Fruit fly (Drosophila melanogaster): Measurements from ENCODE around the gene ppk28.
A peak's percentile ranks its signal among the peaks of the same experiment; 100 is the strongest.

The ppk28 gene

dm6 chrX:16782175-16782916 is 23.5 kb upstream of the ppk28 start:
- no peak for TF ChIP-seq CTCF (optimal IDR thresholded peaks at IDR 0.05)

- TF ChIP-seq CG8478 (optimal IDR thresholded peaks at IDR 0.05) (no peak), CTCF (optimal IDR thresholded peaks at IDR 0.05) (no peak)
These were observed 22.6 kb upstream of the ppk28 start, which contains the start of gene if for dm6 chrX:16783141-16783715. Gene if (minus strand): TSS chrX:16783434.

- TF ChIP-seq CG8478 (optimal IDR thresholded peaks at IDR 0.05) (no peak), CTCF (optimal IDR thresholded peaks at IDR 0.05) (peak in 1 of 2 experiments; percentile 31)
These were observed 22.1 kb upstream of the ppk28 start, which contains the start of gene mRpL22 for dm6 chrX:16783743-16784142. Gene mRpL22 (plus strand): TSS chrX:16783933.

dm6 chrX:16786860-16787415 is 18.9 kb upstream of the ppk28 start, which contains the start of the genes CG9609 and Sap30:
Gene CG9609 (minus strand): TSS chrX:16787008.
Gene Sap30 (plus strand): TSS chrX:16787283.
- TF ChIP-seq CG8478 (optimal IDR thresholded peaks at IDR 0.05), result no peak

- TF ChIP-seq CG8478 (optimal IDR thresholded peaks at IDR 0.05) (no peak), CTCF (optimal IDR thresholded peaks at IDR 0.05) (no peak)
These were observed 18.4 kb upstream of the ppk28 start for dm6 chrX:16787416-16787900.

dm6 chrX:16791058-16791457 is 14.8 kb upstream of the ppk28 start, which contains the start of gene Rrp45:
Gene Rrp45 (minus strand): TSS chrX:16791266.
- no peak for TF ChIP-seq CTCF (optimal IDR thresholded peaks at IDR 0.05)
- TF ChIP-seq CG8478 (optimal IDR thresholded peaks at IDR 0.05), result no peak

dm6 chrX:16791920-16792829 is 13.7 kb upstream of the ppk28 start, which contains the start of gene CG4768:
Gene CG4768 (plus strand): TSS chrX:16792119.
- TF ChIP-seq CTCF (optimal IDR thresholded peaks at IDR 0.05) (no peak), CG8478 (optimal IDR thresholded peaks at IDR 0.05) (no peak)

- no peak for TF ChIP-seq CG8478 (optimal IDR thresholded peaks at IDR 0.05)
- no peak for TF ChIP-seq CTCF (optimal IDR thresholded peaks at IDR 0.05)
These were observed 12.6 kb upstream of the ppk28 start for dm6 chrX:16793129-16793748.

dm6 chrX:16798166-16798565 is 7.7 kb upstream of the ppk28 start:
- TF ChIP-seq CG8478 (optimal IDR thresholded peaks at IDR 0.05), result no peak
- no peak for TF ChIP-seq CTCF (optimal IDR thresholded peaks at IDR 0.05)

- TF ChIP-seq CTCF (optimal IDR thresholded peaks at IDR 0.05) (no peak), CG8478 (optimal IDR thresholded peaks at IDR 0.05) (no peak)
These were observed 6.0 kb upstream of the ppk28 start for dm6 chrX:16799914-16800313.

dm6 chrX:16800530-16801027 is 5.3 kb upstream of the ppk28 start, which contains the start of the genes CG9132 and CG4789:
Gene CG9132 (minus strand): TSS chrX:16800710.
Gene CG4789 (plus strand): TSS chrX:16800930.
- TF ChIP-seq CG8478 (optimal IDR thresholded peaks at IDR 0.05) (no peak), CTCF (optimal IDR thresholded peaks at IDR 0.05) (no peak)

- TF ChIP-seq CG8478 (optimal IDR thresholded peaks at IDR 0.05), result no peak
- no peak for TF ChIP-seq CTCF (optimal IDR thresholded peaks at IDR 0.05)
These were observed 2.6 kb upstream of the ppk28 start, which contains the start of the genes Rai1 and CG13005 for dm6 chrX:16803299-16803698. Gene Rai1 (minus strand): TSS chrX:16803344. Gene CG13005 (plus strand): TSS chrX:16803650.

- TF ChIP-seq CG8478 (optimal IDR thresholded peaks at IDR 0.05) (no peak), CTCF (optimal IDR thresholded peaks at IDR 0.05) (no peak)
These were observed 2.8 kb downstream of the ppk28 start for dm6 chrX:16808654-16809053.

- TF ChIP-seq CG8478 (optimal IDR thresholded peaks at IDR 0.05) (no peak), CTCF (optimal IDR thresholded peaks at IDR 0.05) (no peak)
These were observed 3.2 kb downstream of the ppk28 start for dm6 chrX:16809093-16809492.
